Fruit fly (Drosophila melanogaster): ENCODE results near the gene DIP-epsilon.

The DIP-epsilon gene

dm6 chr2L:6448334-6448703 is 37.2 kb upstream of the DIP-epsilon start, which contains the start of gene Acox3:
Gene Acox3, minus strand, starts transcription at chr2L:6448403.
- TF ChIP-seq Pif1B (GFP tag; optimal IDR thresholded peaks at IDR 0.05) (no peak), D1 (tag; optimal IDR thresholded peaks at IDR 0.05) (peak; percentile 38)

- TF ChIP-seq CG12605 (GFP tag; IDR thresholded peaks at IDR 0.05) (peak; percentile 59; the same call in 1 of the 2 replicates), CG8301 (tag; optimal IDR thresholded peaks at IDR 0.05) (peak; percentile 25), CG13204 (GFP tag; optimal IDR thresholded peaks at IDR 0.05) (peak; percentile 59), Ets98B (GFP tag; IDR thresholded peaks at IDR 0.05) (0 out of 2 replicates have a peak, but pooled peaks have one; percentile 9), EcR (GFP tag; optimal IDR thresholded peaks at IDR 0.05) (peak; percentile 48), CG14655 (GFP tag; optimal IDR thresholded peaks at IDR 0.05) (no peak), rn (GFP tag; IDR thresholded peaks at IDR 0.05) (no peak), Pif1A (GFP tag; optimal IDR thresholded peaks at IDR 0.05) (no peak), gl (tag; optimal IDR thresholded peaks at IDR 0.05) (peak; percentile 21)
These were observed 36.6 kb upstream of the DIP-epsilon start for dm6 chr2L:6447581-6448333.

- no peak for TF ChIP-seq CG14655 (GFP tag; optimal IDR thresholded peaks at IDR 0.05)
- no peak for TF ChIP-seq CG8159 (tag; optimal IDR thresholded peaks at IDR 0.05)
These were observed 15.2 kb upstream of the DIP-epsilon start for dm6 chr2L:6426329-6426728.

dm6 chr2L:6424198-6424597 is 13.1 kb upstream of the DIP-epsilon start, which contains the start of gene Fic:
Gene Fic, plus strand, starts transcription at chr2L:6424336.
- no peak for TF ChIP-seq D1 (tag; optimal IDR thresholded peaks at IDR 0.05)
- TF ChIP-seq CG32121 (GFP tag; IDR thresholded peaks at IDR 0.05), result no peak
- TF ChIP-seq CG8301 (tag; optimal IDR thresholded peaks at IDR 0.05), result no peak
- no peak for TF ChIP-seq CG15710 (tag; optimal IDR thresholded peaks at IDR 0.05)
- TF ChIP-seq CG10348 (GFP tag; IDR thresholded peaks at IDR 0.05), result no peak
- TF ChIP-seq CG14655 (GFP tag; optimal IDR thresholded peaks at IDR 0.05), result no peak
- no peak for TF ChIP-seq CG9948 (tag; optimal IDR thresholded peaks at IDR 0.05)
- no peak for TF ChIP-seq fd96Ca (GFP tag; IDR thresholded peaks at IDR 0.05)

- TF ChIP-seq CG14655 (GFP tag; optimal IDR thresholded peaks at IDR 0.05) (no peak), Snoo (tag; optimal IDR thresholded peaks at IDR 0.05) (no peak), D1 (tag; optimal IDR thresholded peaks at IDR 0.05) (no peak), CG12605 (GFP tag; IDR thresholded peaks at IDR 0.05) (no peak), fd96Ca (GFP tag; IDR thresholded peaks at IDR 0.05) (no peak), CG10348 (GFP tag; IDR thresholded peaks at IDR 0.05) (no peak), CG34367 (tag; optimal IDR thresholded peaks at IDR 0.05) (no peak), Pif1A (GFP tag; optimal IDR thresholded peaks at IDR 0.05) (no peak), CG8159 (tag; optimal IDR thresholded peaks at IDR 0.05) (no peak), CG9948 (tag; optimal IDR thresholded peaks at IDR 0.05) (no peak), EcR (GFP tag; optimal IDR thresholded peaks at IDR 0.05) (no peak), CG32121 (GFP tag; IDR thresholded peaks at IDR 0.05) (no peak)
These were observed 12.0 kb upstream of the DIP-epsilon start, which contains the start of gene Tig for dm6 chr2L:6423148-6423547. Gene Tig, minus strand, starts transcription at chr2L:6423310.

- no peak for TF ChIP-seq CG8301 (tag; optimal IDR thresholded peaks at IDR 0.05)
- TF ChIP-seq CG12605 (GFP tag; IDR thresholded peaks at IDR 0.05), result no peak
- TF ChIP-seq D1 (tag; optimal IDR thresholded peaks at IDR 0.05), result no peak
- no peak for TF ChIP-seq CG14655 (GFP tag; optimal IDR thresholded peaks at IDR 0.05)
- no peak for TF ChIP-seq Snoo (tag; optimal IDR thresholded peaks at IDR 0.05)
- no peak for TF ChIP-seq rn (GFP tag; IDR thresholded peaks at IDR 0.05)
- no peak for TF ChIP-seq CG4496 (GFP tag; IDR thresholded peaks at IDR 0.05)
- TF ChIP-seq CG34367 (tag; optimal IDR thresholded peaks at IDR 0.05), result no peak
- TF ChIP-seq fd96Ca (GFP tag; IDR thresholded peaks at IDR 0.05), result no peak
- TF ChIP-seq Pif1B (GFP tag; optimal IDR thresholded peaks at IDR 0.05), result no peak
- no peak for TF ChIP-seq CG15710 (tag; optimal IDR thresholded peaks at IDR 0.05)
- no peak for TF ChIP-seq CG13204 (GFP tag; optimal IDR thresholded peaks at IDR 0.05)
- TF ChIP-seq Pif1A (GFP tag; optimal IDR thresholded peaks at IDR 0.05), result no peak
- no peak for TF ChIP-seq CG17806 (tag; optimal IDR thresholded peaks at IDR 0.05)
- TF ChIP-seq gl (tag; optimal IDR thresholded peaks at IDR 0.05), result no peak
- no peak for TF ChIP-seq EcR (GFP tag; optimal IDR thresholded peaks at IDR 0.05)
- no peak for TF ChIP-seq CG9948 (tag; optimal IDR thresholded peaks at IDR 0.05)
- TF ChIP-seq CG8159 (tag; optimal IDR thresholded peaks at IDR 0.05), result no peak
- no peak for TF ChIP-seq Ets98B (GFP tag; IDR thresholded peaks at IDR 0.05)
These were observed 11.4 kb upstream of the DIP-epsilon start for dm6 chr2L:6422488-6422887.

dm6 chr2L:6421495-6421894 is 10.4 kb upstream of the DIP-epsilon start:
- no peak for TF ChIP-seq CG12605 (GFP tag; IDR thresholded peaks at IDR 0.05)
- TF ChIP-seq CG13204 (GFP tag; optimal IDR thresholded peaks at IDR 0.05), result no peak
- no peak for TF ChIP-seq CG9948 (tag; optimal IDR thresholded peaks at IDR 0.05)
- TF ChIP-seq CG10348 (GFP tag; IDR thresholded peaks at IDR 0.05), result no peak
- TF ChIP-seq CG32121 (GFP tag; IDR thresholded peaks at IDR 0.05), result no peak
- TF ChIP-seq Pif1A (GFP tag; optimal IDR thresholded peaks at IDR 0.05), result no peak
- no peak for TF ChIP-seq CG4496 (GFP tag; IDR thresholded peaks at IDR 0.05)
- no peak for TF ChIP-seq Ets98B (GFP tag; IDR thresholded peaks at IDR 0.05)
- no peak for TF ChIP-seq CG14655 (GFP tag; optimal IDR thresholded peaks at IDR 0.05)

Measured in whole organism, pupa.